Worm (Caenorhabditis elegans): ENCODE measurements around the gene rif-1.1.

DNA sequence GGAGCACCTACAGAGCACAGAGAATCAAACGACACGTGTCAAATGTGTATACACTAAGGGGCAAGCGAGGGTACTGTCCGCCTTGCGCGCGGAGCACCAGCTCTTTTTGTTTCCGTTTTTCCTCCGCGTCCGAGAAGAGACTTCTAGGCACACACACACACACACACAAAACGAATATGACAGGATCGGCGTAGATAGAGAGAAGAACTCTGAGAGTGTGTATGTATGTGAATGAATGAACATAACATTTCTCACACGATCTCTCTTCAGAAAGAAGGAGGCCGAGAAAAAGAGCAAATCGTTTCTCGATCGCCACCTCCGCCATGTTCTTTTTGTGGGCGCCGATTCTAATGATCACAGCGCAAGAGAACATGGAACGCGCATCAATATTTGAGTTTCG is 29.6 kb upstream of the rif-1.1 start, which contains the start of gene nas-6:
- TF ChIP-seq pha-4 (tag; optimal IDR thresholded peaks at IDR 0.05): no peak
- no peak for TF ChIP-seq nhr-11 (tag; optimal IDR thresholded peaks at IDR 0.05)
- no peak for TF ChIP-seq unc-86 (tag; optimal IDR thresholded peaks at IDR 0.05)
- TF ChIP-seq C08G9.2 (tag; optimal IDR thresholded peaks at IDR 0.05): no peak
- no peak for TF ChIP-seq ama-1 (optimal IDR thresholded peaks at IDR 0.05)
- TF ChIP-seq dve-1 (tag; optimal IDR thresholded peaks at IDR 0.05): no peak
